Worm (Caenorhabditis elegans) whole organism, late embryonic: ENCODE results near the gene pqn-63.
A peak's percentile ranks its signal among the peaks of the same experiment; 100 is the strongest.

Experiments
- ceh-30 ChIP-seq: fragments of 150-350 bp; optimal IDR thresholded peaks from 2 replicates; lab custom pipeline; 2014; ENCODE audit warnings: missing biosample characterization, missing genetic modification characterization
- fkh-10 ChIP-seq: fragments of 150-350 bp; optimal IDR thresholded peaks from 2 replicates; lab custom pipeline; 2014; ENCODE audit warnings: missing biosample characterization, missing genetic modification reagents, missing genetic modification characterization
- nhr-232 ChIP-seq: sonication (generic microtip); optimal IDR thresholded peaks from 2 replicates; lab custom pipeline; 2016; ENCODE audit warnings: missing genetic modification characterization, missing compliant biosample characterization
- npax-4 ChIP-seq: sonication (generic microtip); optimal IDR thresholded peaks from 2 replicates; lab custom pipeline; 2016; ENCODE audit warnings: missing genetic modification characterization, missing compliant biosample characterization
- unc-42 ChIP-seq: sonication (generic microtip); optimal IDR thresholded peaks from 2 replicates; lab custom pipeline; 2016; ENCODE audit warnings: missing genotype, missing genetic modification characterization, missing compliant biosample characterization

The pqn-63 gene

DNA sequence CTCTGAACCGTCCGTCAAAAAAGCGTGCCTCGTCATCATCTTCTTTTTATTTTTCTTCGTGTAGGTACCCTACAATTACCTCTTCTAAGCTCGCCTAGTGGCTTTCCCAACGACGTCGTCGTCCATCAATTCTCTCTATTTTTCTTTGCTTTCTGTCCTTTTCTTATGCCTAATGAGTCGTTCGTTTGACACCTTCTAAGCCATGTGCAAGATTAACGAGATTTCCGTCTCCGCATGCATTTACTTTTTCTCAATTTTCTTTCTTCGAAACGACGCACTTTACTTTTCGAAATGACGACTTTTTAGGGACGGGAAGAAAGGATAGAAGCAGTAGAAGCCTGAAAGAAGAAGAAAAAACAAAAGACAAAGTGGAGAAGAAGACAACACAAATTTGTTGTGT is 50.6 kb downstream of the pqn-63 start, which contains the start of gene ZK287.1:
TSS of gene ZK287.1 (plus strand) at position 301 of the 400 bp plus-strand sequence.
- peak; percentile 17 for TF ChIP-seq unc-42 (tag; lab: Kevin White, UChicago)
- TF ChIP-seq ceh-30: no peak
- peak; percentile 3 for TF ChIP-seq fkh-10 (GFP tag; lab: Kevin White, UChicago)
- no peak for TF ChIP-seq nhr-232 (tag; lab: Kevin White, UChicago)
- no peak for TF ChIP-seq npax-4
